Fruit fly (Drosophila melanogaster) whole organism, wandering third instar larva: ENCODE measurements around the gene Or33a.

Source experiments
- CrebA ChIP-seq: fragments of 200-800 bp; sonication (Bioruptor generic); optimal IDR thresholded peaks from 2 replicates; lab custom pipeline; 2016; ENCODE audit warnings: missing biosample characterization, mild to moderate bottlenecking, missing genetic modification characterization, borderline replicate concordance
- Dfd ChIP-seq: fragments of >200 bp; optimal IDR thresholded peaks from 2 replicates; lab custom pipeline; 2017; ENCODE audit warnings: missing biosample characterization, missing genetic modification characterization
- Sp1 ChIP-seq: fragments of 200-800 bp; sonication (Bioruptor generic); optimal IDR thresholded peaks from 3 replicates; lab custom pipeline; 2019; ENCODE audit warnings: missing biosample characterization, mild to moderate bottlenecking, missing genetic modification characterization, moderate library complexity
- psq ChIP-seq: fragments of 200-800 bp; sonication (Bioruptor generic); optimal IDR thresholded peaks from 3 replicates; lab custom pipeline; 2017; ENCODE audit warnings: missing biosample characterization, mild to moderate bottlenecking, missing genetic modification characterization, moderate library complexity
- rgr ChIP-seq: fragments of 200-800 bp; sonication (Bioruptor generic); optimal IDR thresholded peaks from 3 replicates; lab custom pipeline; 2016; ENCODE audit warnings: missing biosample characterization, mild to moderate bottlenecking, missing genetic modification characterization
- sv ChIP-seq: fragments of 200-800 bp; sonication (Bioruptor generic); optimal IDR thresholded peaks from 3 replicates; lab custom pipeline; 2016; ENCODE audit warnings: missing biosample characterization, missing genetic modification characterization
- tai ChIP-seq: sonication (Bioruptor generic); optimal IDR thresholded peaks from 2 replicates; lab custom pipeline; 2016; ENCODE audit warnings: missing biosample characterization, missing genetic modification characterization

DNA sequence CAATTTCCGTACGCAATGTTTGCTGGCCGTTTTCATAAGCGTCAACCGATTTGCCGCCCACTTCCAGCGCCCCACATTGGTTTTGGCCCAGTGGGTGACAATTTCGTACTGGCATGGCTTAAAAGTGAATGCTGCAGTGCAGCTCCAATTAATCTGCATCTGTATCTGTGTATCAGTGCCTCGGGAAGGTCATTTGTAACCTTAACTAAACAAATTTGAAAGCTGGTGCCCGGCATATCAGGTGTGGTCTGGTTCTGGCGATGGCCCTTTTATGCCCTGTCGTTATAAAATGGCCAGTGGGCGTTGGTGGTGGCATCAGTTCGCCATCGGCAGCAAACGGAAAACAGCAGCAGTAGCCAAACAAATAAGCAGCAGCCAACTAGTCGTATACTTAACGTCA lies 9.5 kb downstream of the Or33a start, which contains the start of gene Crys:
- TF ChIP-seq Dfd (no peak), sv (GFP tag; lab: Kevin White, UChicago) (no peak), CrebA (GFP tag; lab: Kevin White, UChicago) (no peak), rgr (no peak), Sp1 (GFP tag; lab: Kevin White, UChicago) (no peak), psq (no peak), tai (no peak)
